Fruit fly (Drosophila melanogaster): ENCODE results near the gene Tpi.

Gene Tpi

DNA sequence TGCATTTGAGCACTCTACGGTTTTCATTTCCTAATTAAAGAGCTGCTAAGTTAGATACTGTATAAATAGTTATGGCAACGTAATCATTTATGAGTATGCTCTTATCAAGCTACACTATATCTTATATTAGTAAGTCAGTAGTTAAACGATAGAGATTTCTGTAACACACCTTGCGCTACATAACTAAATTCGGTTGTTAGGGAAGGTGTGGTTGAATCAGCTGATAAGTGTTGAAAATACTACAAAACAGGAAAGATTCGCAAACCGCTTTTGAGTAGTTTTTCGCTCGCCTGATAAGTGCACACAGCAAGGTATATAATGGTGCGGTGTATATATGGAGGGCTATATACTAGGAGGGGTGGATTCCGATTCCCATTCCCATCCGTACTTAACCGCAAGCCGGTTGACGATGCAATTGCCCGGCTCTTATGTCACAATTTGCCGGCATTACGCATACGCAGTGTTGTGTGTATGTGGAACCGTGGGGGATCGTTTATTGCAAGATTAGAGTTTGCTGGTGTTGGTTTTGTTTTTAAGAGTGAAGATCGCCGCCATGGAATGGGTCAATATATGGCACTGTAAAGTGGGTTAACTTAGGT, 29.4 kb downstream of the Tpi start:
- TF ChIP-seq CrebA (GFP tag; optimal IDR thresholded peaks at IDR 0.05; ENCODE audit: borderline replicate concordance) (no peak), N (GFP tag; optimal IDR thresholded peaks at IDR 0.05) (no peak)

dm6 chr3R:30102806-30103619, 31.4 kb downstream of the Tpi start:
- no peak for TF ChIP-seq sv (GFP tag; optimal IDR thresholded peaks at IDR 0.05)
- TF ChIP-seq fru (GFP tag; optimal IDR thresholded peaks at IDR 0.05) = peak; percentile 46
- TF ChIP-seq h (GFP tag; optimal IDR thresholded peaks at IDR 0.05) = peak; percentile 91
- peak; percentile 31 for TF ChIP-seq HLH106 (tag; optimal IDR thresholded peaks at IDR 0.05)
- TF ChIP-seq foxo (GFP tag; optimal IDR thresholded peaks at IDR 0.05) = peak in 1 of 2 experiments; percentile 51
- TF ChIP-seq CrebA (GFP tag; optimal IDR thresholded peaks at IDR 0.05; ENCODE audit: borderline replicate concordance) = no peak
- TF ChIP-seq Jra (GFP tag; optimal IDR thresholded peaks at IDR 0.05) = no peak
- TF ChIP-seq Rel (GFP tag; optimal IDR thresholded peaks at IDR 0.05) = no peak
- peak; percentile 97 for TF ChIP-seq Rel (tag; optimal IDR thresholded peaks at IDR 0.05)
- TF ChIP-seq ey (GFP tag; optimal IDR thresholded peaks at IDR 0.05) = peak; percentile 12
- peak; percentile 31 for TF ChIP-seq OdsH (GFP tag; optimal IDR thresholded peaks at IDR 0.05)
- no peak for TF ChIP-seq Myc (optimal IDR thresholded peaks at IDR 0.05)
- TF ChIP-seq br (GFP tag; optimal IDR thresholded peaks at IDR 0.05) = peak; percentile 37
- TF ChIP-seq Hnf4 (GFP tag; optimal IDR thresholded peaks at IDR 0.05) = peak; percentile 40
- peak; percentile 44 for TF ChIP-seq rgr (GFP tag; optimal IDR thresholded peaks at IDR 0.05)
- TF ChIP-seq CG32264 (GFP tag; optimal IDR thresholded peaks at IDR 0.05) = no peak
- peak; percentile 2 for TF ChIP-seq N (GFP tag; optimal IDR thresholded peaks at IDR 0.05)
- TF ChIP-seq brk (GFP tag; optimal IDR thresholded peaks at IDR 0.05) = no peak
- TF ChIP-seq GATAd (GFP tag; optimal IDR thresholded peaks at IDR 0.05) = no peak
- no peak for TF ChIP-seq Dfd (GFP tag; optimal IDR thresholded peaks at IDR 0.05)
- no peak for TF ChIP-seq dsf (GFP tag; optimal IDR thresholded peaks at IDR 0.05; ENCODE audit: borderline replicate concordance)
- TF ChIP-seq Mio (GFP tag; optimal IDR thresholded peaks at IDR 0.05) = peak; percentile 73
- peak; percentile 31 for TF ChIP-seq Sp1 (GFP tag; optimal IDR thresholded peaks at IDR 0.05)

- no peak for TF ChIP-seq dsf (GFP tag; optimal IDR thresholded peaks at IDR 0.05; ENCODE audit: borderline replicate concordance)
- no peak for TF ChIP-seq Dfd (GFP tag; optimal IDR thresholded peaks at IDR 0.05)
- no peak for TF ChIP-seq brk (GFP tag; optimal IDR thresholded peaks at IDR 0.05)
- no peak for TF ChIP-seq Vsx2 (GFP tag; optimal IDR thresholded peaks at IDR 0.05; ENCODE audit: partially characterized antibody)
- TF ChIP-seq Hnf4 (GFP tag; optimal IDR thresholded peaks at IDR 0.05) = no peak
- no peak for TF ChIP-seq Jra (GFP tag; optimal IDR thresholded peaks at IDR 0.05)
- no peak for TF ChIP-seq GATAd (GFP tag; optimal IDR thresholded peaks at IDR 0.05)
- no peak for TF ChIP-seq Mio (GFP tag; optimal IDR thresholded peaks at IDR 0.05)
- no peak for TF ChIP-seq dmrt93B (GFP tag; optimal IDR thresholded peaks at IDR 0.05)
- TF ChIP-seq jim (GFP tag; optimal IDR thresholded peaks at IDR 0.05) = no peak
- TF ChIP-seq pan (optimal IDR thresholded peaks at IDR 0.05) = no peak
- TF ChIP-seq fru (GFP tag; optimal IDR thresholded peaks at IDR 0.05) = no peak
- TF ChIP-seq CrebA (GFP tag; optimal IDR thresholded peaks at IDR 0.05; ENCODE audit: borderline replicate concordance) = no peak
- peak; percentile 26 for TF ChIP-seq ey (GFP tag; optimal IDR thresholded peaks at IDR 0.05)
- no peak for TF ChIP-seq lola (GFP tag; optimal IDR thresholded peaks at IDR 0.05)
- TF ChIP-seq tai (GFP tag; optimal IDR thresholded peaks at IDR 0.05) = no peak
- TF ChIP-seq HLH106 (tag; optimal IDR thresholded peaks at IDR 0.05) = peak; percentile 12
- TF ChIP-seq Sp1 (GFP tag; optimal IDR thresholded peaks at IDR 0.05) = no peak
- no peak for TF ChIP-seq OdsH (GFP tag; optimal IDR thresholded peaks at IDR 0.05)
- no peak for TF ChIP-seq woc (GFP tag; optimal IDR thresholded peaks at IDR 0.05)
- TF ChIP-seq usp (GFP tag; optimal IDR thresholded peaks at IDR 0.05) = no peak
- peak in 1 of 2 experiments; percentile 13 for TF ChIP-seq foxo (GFP tag; optimal IDR thresholded peaks at IDR 0.05)
- TF ChIP-seq CG9705 (GFP tag; optimal IDR thresholded peaks at IDR 0.05) = no peak
- TF ChIP-seq rgr (GFP tag; optimal IDR thresholded peaks at IDR 0.05) = peak; percentile 27
- no peak for TF ChIP-seq Myc (optimal IDR thresholded peaks at IDR 0.05)
- TF ChIP-seq dl (GFP tag; optimal IDR thresholded peaks at IDR 0.05; ENCODE audit: insufficient read depth in 1 of 2, partially characterized antibody in 2 of 2) = no peak
Observed at dm6 chr3R:30101389-30101935, 32.9 kb downstream of the Tpi start.

All from whole organism, wandering third instar larva.